Worm (Caenorhabditis elegans) whole organism, L2 larva: ENCODE results near the gene aqp-7.

ENCODE experiments used
- F13H6.1 ChIP-seq: sonication (generic microtip); optimal IDR thresholded peaks from 2 replicates; lab custom pipeline; 2016; ENCODE audit warnings: missing genetic modification characterization, missing compliant biosample characterization
- R02D3.7 ChIP-seq: fragments of 150-350 bp; optimal IDR thresholded peaks from 2 replicates; lab custom pipeline; 2014; ENCODE audit warnings: missing biosample characterization, missing genetic modification characterization
- ZK546.5 ChIP-seq: sonication (generic microtip); optimal IDR thresholded peaks from 2 replicates; lab custom pipeline; 2017; ENCODE audit warnings: missing biosample characterization, missing genetic modification characterization
- alr-1 ChIP-seq: fragments of 150-350 bp; optimal IDR thresholded peaks from 2 replicates; lab custom pipeline; 2014; ENCODE audit warnings: missing biosample characterization, missing genetic modification characterization
- ceh-16 ChIP-seq: fragments of 150-350 bp; optimal IDR thresholded peaks from 2 replicates; lab custom pipeline; 2014; ENCODE audit warnings: missing biosample characterization, missing genetic modification characterization
- dmd-4 ChIP-seq: sonication (generic microtip); optimal IDR thresholded peaks from 2 replicates; lab custom pipeline; 2017; ENCODE audit warnings: missing biosample characterization, missing genetic modification characterization
- egl-27 ChIP-seq: sonication (generic microtip); optimal IDR thresholded peaks from 3 replicates; lab custom pipeline; 2017; ENCODE audit warnings: missing biosample characterization, missing genetic modification reagents, missing genetic modification characterization
- elt-3 ChIP-seq: sonication (generic microtip); optimal IDR thresholded peaks from 2 replicates; lab custom pipeline; 2017; ENCODE audit warnings: missing biosample characterization, missing genetic modification characterization
- fos-1 ChIP-seq: fragments of 150-350 bp; optimal IDR thresholded peaks from 2 replicates; lab custom pipeline; 2014; ENCODE audit warnings: missing biosample characterization, missing genetic modification characterization
- lin-11 ChIP-seq: fragments of 150-350 bp; sonication (generic microtip); optimal IDR thresholded peaks from 2 replicates; lab custom pipeline; 2014; ENCODE audit warnings: missing biosample characterization, missing genetic modification characterization, inconsistent platforms, mixed read lengths
- lin-13 ChIP-seq: fragments of 150-350 bp; optimal IDR thresholded peaks from 2 replicates; lab custom pipeline; 2014; ENCODE audit warnings: missing biosample characterization, missing genetic modification reagents, missing genetic modification characterization
- lin-39 ChIP-seq: fragments of 150-350 bp; optimal IDR thresholded peaks from 2 replicates; lab custom pipeline; 2014; ENCODE audit warnings: missing biosample characterization, missing genetic modification reagents, missing genetic modification characterization
- lsy-2 ChIP-seq, 2 experiments: fragments of 150-350 bp in 1 of 2; sonication (generic microtip) in 1 of 2; optimal IDR thresholded peaks; 2 replicates each; lab custom pipeline; 2014 to 2017; ENCODE audit warnings: missing biosample characterization in 2 of 2, missing genetic modification characterization in 2 of 2
- mab-5 ChIP-seq: fragments of 150-350 bp; optimal IDR thresholded peaks from 2 replicates; lab custom pipeline; 2014; ENCODE audit warnings: missing biosample characterization, missing genetic modification characterization
- mbf-1 ChIP-seq: sonication (generic microtip); optimal IDR thresholded peaks from 2 replicates; lab custom pipeline; 2017; ENCODE audit warnings: missing biosample characterization, missing genetic modification characterization
- mdl-1 ChIP-seq, 2 experiments: fragments of 150-350 bp in 1 of 2; sonication (generic microtip) in 1 of 2; optimal IDR thresholded peaks; 2 replicates each; lab custom pipeline; 2017; ENCODE audit warnings: missing biosample characterization in 2 of 2, missing genetic modification characterization in 2 of 2
- nhr-10 ChIP-seq: sonication (generic microtip); optimal IDR thresholded peaks from 2 replicates; lab custom pipeline; 2017; ENCODE audit warnings: missing biosample characterization, missing genetic modification characterization
- nhr-129 ChIP-seq: fragments of 150-350 bp; optimal IDR thresholded peaks from 2 replicates; lab custom pipeline; 2014; ENCODE audit warnings: missing biosample characterization, missing genetic modification characterization
- nhr-21 ChIP-seq: fragments of 150-350 bp; optimal IDR thresholded peaks from 2 replicates; lab custom pipeline; 2014; ENCODE audit warnings: missing biosample characterization, missing genetic modification characterization
- nhr-237 ChIP-seq: fragments of 150-350 bp; optimal IDR thresholded peaks from 2 replicates; lab custom pipeline; 2014; ENCODE audit warnings: missing biosample characterization, missing genetic modification characterization
- nhr-6 ChIP-seq: fragments of 150-350 bp; optimal IDR thresholded peaks from 2 replicates; lab custom pipeline; 2014; ENCODE audit warnings: missing biosample characterization, missing genetic modification characterization
- peb-1 ChIP-seq: fragments of 150-350 bp; optimal IDR thresholded peaks from 2 replicates; lab custom pipeline; 2014; ENCODE audit warnings: missing biosample characterization, missing genetic modification characterization
- sem-4 ChIP-seq: fragments of 150-350 bp; optimal IDR thresholded peaks from 2 replicates; lab custom pipeline; 2014; ENCODE audit warnings: missing biosample characterization, missing genetic modification reagents, missing genetic modification characterization
- skn-1 ChIP-seq: sonication (generic microtip); optimal IDR thresholded peaks from 2 replicates; lab custom pipeline; 2017; ENCODE audit warnings: missing biosample characterization, missing genetic modification characterization
- sma-3 ChIP-seq: sonication (generic microtip); optimal IDR thresholded peaks from 2 replicates; lab custom pipeline; 2016; ENCODE audit warnings: missing genetic modification reagents, missing genetic modification characterization, missing compliant biosample characterization
- sma-9 ChIP-seq, 2 experiments: fragments of 150-350 bp in 1 of 2; sonication (generic microtip) in 1 of 2; optimal IDR thresholded peaks; 2 replicates each; lab custom pipeline; 2014 to 2016; ENCODE audit warnings: missing genetic modification characterization in 2 of 2, mild to moderate bottlenecking in 1 of 2, missing biosample characterization in 1 of 2, missing compliant biosample characterization in 1 of 2, missing genetic modification reagents in 1 of 2, moderate library complexity in 1 of 2
- snpc-4 ChIP-seq: fragments of 150-350 bp; optimal IDR thresholded peaks from 2 replicates; lab custom pipeline; 2014; ENCODE audit warnings: missing biosample characterization, missing genetic modification characterization
- unc-39 ChIP-seq: fragments of 150-350 bp; optimal IDR thresholded peaks from 2 replicates; lab custom pipeline; 2014; ENCODE audit warnings: missing biosample characterization, missing genetic modification characterization
- unc-62 ChIP-seq: fragments of 150-350 bp; optimal IDR thresholded peaks from 2 replicates; lab custom pipeline; 2014; ENCODE audit warnings: missing biosample characterization, missing genetic modification reagents, missing genetic modification characterization
- zag-1 ChIP-seq: fragments of 150-350 bp; optimal IDR thresholded peaks from 2 replicates; lab custom pipeline; 2014; ENCODE audit warnings: missing biosample characterization, missing genetic modification characterization
- ztf-11 ChIP-seq: sonication (generic microtip); optimal IDR thresholded peaks from 2 replicates; lab custom pipeline; 2017; ENCODE audit warnings: missing biosample characterization, missing genetic modification characterization
- ztf-4 ChIP-seq: fragments of 150-350 bp; optimal IDR thresholded peaks from 2 replicates; lab custom pipeline; 2014; ENCODE audit warnings: missing biosample characterization, missing genetic modification characterization

aqp-7 gene

DNA sequence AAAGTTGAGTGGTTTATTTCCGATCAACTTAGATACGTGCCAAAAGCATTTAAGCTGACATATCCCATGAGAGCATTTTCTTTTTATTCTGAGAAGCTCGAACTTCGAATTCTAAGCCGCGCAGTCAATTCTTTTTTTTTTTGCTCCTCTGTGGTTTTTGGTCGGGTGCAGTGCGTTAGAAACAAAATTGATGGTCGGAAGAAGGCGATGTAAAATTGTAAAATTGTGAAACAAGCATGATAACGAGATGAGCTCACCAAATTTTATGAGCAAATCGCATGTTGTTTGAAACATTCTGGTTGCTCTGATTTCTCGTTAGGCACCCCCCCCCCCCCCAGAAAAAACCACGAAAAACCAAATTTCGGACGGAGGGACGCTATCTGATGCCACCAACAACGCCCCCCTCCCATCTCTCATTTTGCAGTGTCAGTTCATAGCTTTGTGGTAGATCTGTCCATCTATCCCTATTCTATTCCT is at the start of gene aqp-7:
Gene aqp-7 (plus strand): TSS at position 427 of the 477 bp plus-strand sequence.
- TF ChIP-seq sem-4 (peak; percentile 9), zag-1 (tag; lab: Kevin White, UChicago) (peak; percentile 19), nhr-6 (tag; lab: Kevin White, UChicago) (no peak), nhr-21 (tag; lab: Kevin White, UChicago) (no peak), skn-1 (tag; lab: Kevin White, UChicago) (no peak), lsy-2 (tag; optimal IDR thresholded peaks at IDR 0.05; lab: Kevin White, UChicago) (peak in 1 of 2 experiments; percentile 3)

DNA sequence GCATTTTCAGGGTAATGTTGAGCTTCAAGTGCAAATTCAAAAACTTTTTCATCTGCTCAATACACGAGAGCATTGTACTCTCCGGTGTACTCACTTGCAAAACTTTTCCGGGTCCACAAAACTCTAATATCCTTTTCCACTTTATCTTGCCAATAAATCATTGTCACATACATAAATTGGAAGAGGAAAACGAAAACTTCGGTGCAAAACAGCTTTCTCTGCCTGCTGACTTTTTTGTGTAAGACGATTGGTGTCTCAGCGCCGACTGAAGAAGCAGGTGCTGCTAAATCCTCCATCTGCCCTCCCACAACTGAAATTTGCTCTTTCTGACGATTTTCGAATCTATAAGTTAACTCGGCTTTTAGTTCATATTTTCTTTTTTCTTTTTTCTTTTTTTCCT is 49.4 kb upstream of the aqp-7 start:
- TF ChIP-seq nhr-237 (no peak), ztf-4 (tag; lab: Kevin White, UChicago) (peak; percentile 8), sma-9 (GFP tag; optimal IDR thresholded peaks at IDR 0.05; lab: Kevin White, UChicago) (peak; percentile 37), sma-9 (tag; optimal IDR thresholded peaks at IDR 0.05; lab: Kevin White, UChicago) (no peak), mbf-1 (tag; lab: Kevin White, UChicago) (no peak), nhr-129 (peak; percentile 49), lsy-2 (tag; optimal IDR thresholded peaks at IDR 0.05; lab: Kevin White, UChicago) (peak in 1 of 2 experiments; percentile 12), ceh-16 (tag; lab: Kevin White, UChicago) (no peak), mab-5 (tag; lab: Kevin White, UChicago) (peak; percentile 77)

DNA sequence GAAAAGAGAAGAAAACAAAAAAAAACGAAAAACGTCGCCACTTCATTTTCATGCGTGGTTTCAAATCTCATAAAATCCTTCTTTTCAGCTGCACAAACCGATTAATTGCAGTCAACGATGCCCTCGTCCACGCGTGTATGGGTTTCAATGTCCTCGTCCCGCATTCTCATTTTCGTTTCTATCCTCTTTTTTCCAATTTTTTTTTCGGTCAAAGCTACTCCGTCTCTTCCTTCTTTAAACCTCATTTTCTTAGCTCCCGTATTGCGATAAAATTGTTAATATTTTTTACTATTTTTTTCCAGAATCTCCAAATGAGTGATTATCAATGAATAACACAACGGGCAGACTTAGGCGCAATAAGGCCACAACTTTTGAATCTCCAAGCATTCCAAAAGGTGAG is 48.7 kb upstream of the aqp-7 start, which contains the start of gene aakg-3:
Gene aakg-3 (plus strand): TSS at position 301 of the 400 bp plus-strand sequence.
- no peak for TF ChIP-seq nhr-129
- TF ChIP-seq alr-1 (tag; lab: Kevin White, UChicago), result no peak
- no peak for TF ChIP-seq mdl-1 (tag; optimal IDR thresholded peaks at IDR 0.05; lab: Kevin White, UChicago)
- no peak for TF ChIP-seq egl-27 (tag; lab: Kevin White, UChicago)
- TF ChIP-seq lin-39, result no peak
- no peak for TF ChIP-seq F13H6.1
- no peak for TF ChIP-seq R02D3.7 (tag; lab: Kevin White, UChicago)
- no peak for TF ChIP-seq lin-13
- TF ChIP-seq unc-39 (tag; lab: Kevin White, UChicago), result no peak
- no peak for TF ChIP-seq fos-1 (tag; lab: Kevin White, UChicago)
- TF ChIP-seq unc-62 (GFP tag; lab: Kevin White, UChicago), result no peak
- TF ChIP-seq nhr-237, result no peak
- no peak for TF ChIP-seq dmd-4 (tag; lab: Kevin White, UChicago)
- no peak for TF ChIP-seq mab-5 (tag; lab: Kevin White, UChicago)
- no peak for TF ChIP-seq elt-3

DNA sequence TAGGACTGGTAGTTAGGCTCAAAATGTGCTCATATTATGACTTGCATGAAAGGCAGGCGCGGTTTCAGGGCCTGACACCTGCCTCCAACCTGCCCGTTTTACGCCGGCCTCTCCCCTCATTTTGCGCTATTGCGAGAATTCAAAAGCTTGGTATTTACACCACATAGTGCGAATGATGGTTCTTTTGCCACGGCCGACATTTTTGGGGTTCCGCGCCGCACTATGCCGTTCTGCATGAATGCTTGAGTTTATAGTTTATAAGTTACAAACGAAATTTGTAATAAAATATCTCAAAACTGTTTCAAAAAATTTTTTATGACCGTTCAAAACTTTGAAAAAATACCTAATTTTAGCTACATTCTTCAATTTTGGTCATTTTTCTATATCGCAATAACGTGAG is 46.8 kb upstream of the aqp-7 start:
- TF ChIP-seq snpc-4 (tag; lab: Kevin White, UChicago) (peak; percentile 7), lin-13 (no peak)
- TF ChIP-seq, all 48 proteins: peak for 1

DNA sequence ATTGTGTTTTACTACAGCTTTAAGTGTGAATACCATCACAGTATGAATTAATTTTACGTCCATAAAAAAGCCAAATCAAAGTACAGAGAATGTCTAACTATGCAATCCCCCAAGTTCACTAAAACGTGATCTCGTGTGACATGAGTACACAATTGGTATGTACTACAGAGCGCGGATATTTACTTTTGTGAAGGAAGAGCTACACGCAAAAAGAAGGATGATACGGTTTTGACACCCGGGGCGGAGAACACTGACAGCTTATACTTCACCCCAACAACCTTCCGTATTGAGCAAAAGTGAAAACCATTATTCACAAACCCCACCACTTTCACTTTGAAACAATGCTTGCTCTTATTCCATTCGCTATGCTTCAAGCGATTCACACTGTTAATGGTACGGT is 43.1 kb upstream of the aqp-7 start, which contains the start of gene nspg-5:
Gene nspg-5 (plus strand): TSS at position 301 of the 400 bp plus-strand sequence.
- TF ChIP-seq sma-3 (GFP tag; lab: Kevin White, UChicago), result no peak
- no peak for TF ChIP-seq dmd-4 (tag; lab: Kevin White, UChicago)
- TF ChIP-seq alr-1 (tag; lab: Kevin White, UChicago), result no peak
- no peak for TF ChIP-seq nhr-21 (tag; lab: Kevin White, UChicago)
- TF ChIP-seq nhr-10 (tag; lab: Kevin White, UChicago), result no peak
- TF ChIP-seq ztf-11 (tag; lab: Kevin White, UChicago), result no peak
- TF ChIP-seq, all 48 proteins: peak for 0

DNA sequence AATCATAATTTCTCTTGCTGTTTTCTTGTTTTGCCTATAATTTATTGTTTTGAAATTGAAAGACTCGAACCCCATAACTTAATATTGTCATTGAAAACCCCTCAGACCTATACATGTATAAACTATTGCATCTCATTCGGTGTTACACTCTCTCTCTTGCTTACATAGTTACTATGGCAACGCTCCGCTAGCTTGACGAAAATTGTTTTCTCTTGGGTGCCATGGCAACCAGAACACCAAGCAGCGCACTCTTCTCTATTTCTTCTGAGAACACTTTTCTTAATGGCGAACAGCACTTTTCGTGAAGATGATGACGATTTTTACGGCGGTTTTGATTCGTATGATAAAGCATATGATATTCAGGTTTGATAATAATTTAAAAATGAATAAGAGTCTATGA is 40.9 kb upstream of the aqp-7 start, which contains the start of gene osm-5:
Gene osm-5 (plus strand): TSS at position 268 of the 400 bp plus-strand sequence.
- TF ChIP-seq nhr-21 (tag; lab: Kevin White, UChicago) (no peak), F13H6.1 (no peak), lin-11 (no peak), ztf-4 (tag; lab: Kevin White, UChicago) (no peak), lin-39 (no peak), ZK546.5 (no peak), peb-1 (no peak)
